Fruit fly (Drosophila melanogaster) whole organism, embryonic: ENCODE data around the gene jus.
A peak's percentile ranks its signal among the peaks of the same experiment; 100 is the strongest.

Experiments used
- Blimp-1 ChIP-seq: fragments of 200-800 bp; sonication (Bioruptor generic); optimal IDR thresholded peaks from 3 replicates; lab custom pipeline; 2018; ENCODE audit warnings: missing biosample characterization, missing genetic modification characterization, mild to moderate bottlenecking, moderate library complexity, missing genetic modification reagents
- BtbVII ChIP-seq: fragments of 200-800 bp; sonication (Bioruptor generic); optimal IDR thresholded peaks from 3 replicates; lab custom pipeline; 2017; ENCODE audit warnings: missing biosample characterization, mild to moderate bottlenecking, missing genetic modification characterization
- C15 ChIP-seq: fragments of 200-800 bp; sonication (Bioruptor generic); IDR thresholded peaks from 3 replicates; pipeline ENCODE4 v1.3.6; 2022; ENCODE audit warnings: missing biosample characterization, missing genetic modification characterization
- CG10267 ChIP-seq: fragments of 200-800 bp; sonication (Bioruptor generic); optimal IDR thresholded peaks from 2 replicates; lab custom pipeline; 2018; ENCODE audit warnings: missing biosample characterization, mild to moderate bottlenecking, missing genetic modification characterization, moderate library complexity
- CG10565 ChIP-seq: fragments of 200-800 bp; sonication (Bioruptor generic); optimal IDR thresholded peaks from 3 replicates; lab custom pipeline; 2016; ENCODE audit warnings: missing biosample characterization, mild to moderate bottlenecking, missing genetic modification characterization
- CG11247 ChIP-seq: fragments of 200-800 bp; sonication (Bioruptor generic); IDR thresholded peaks from 2 replicates; pipeline ENCODE4 v1.3.6; 2022; ENCODE audit warnings: missing biosample characterization, missing genetic modification characterization
- CG11398 ChIP-seq: fragments of 200-800 bp; sonication (Bioruptor generic); optimal IDR thresholded peaks from 2 replicates; lab custom pipeline; 2016; ENCODE audit warnings: missing biosample characterization, missing genetic modification characterization
- CG12769 ChIP-seq: fragments of 200-800 bp; sonication (Bioruptor generic); optimal IDR thresholded peaks from 2 replicates; lab custom pipeline; 2019; ENCODE audit warnings: missing biosample characterization, mild to moderate bottlenecking, missing genetic modification characterization, moderate library complexity
- CG13894 ChIP-seq: fragments of 200-800 bp; sonication (Bioruptor generic); optimal IDR thresholded peaks from 3 replicates; lab custom pipeline; 2018; ENCODE audit warnings: missing biosample characterization, mild to moderate bottlenecking, missing genetic modification characterization, moderate library complexity
- CG15601 ChIP-seq: fragments of 200-800 bp; sonication (Bioruptor generic); optimal IDR thresholded peaks from 3 replicates; lab custom pipeline; 2019; ENCODE audit warnings: missing biosample characterization, mild to moderate bottlenecking, missing genetic modification characterization, moderate library complexity
- CG17385 ChIP-seq: fragments of 200-800 bp; sonication (Bioruptor generic); optimal IDR thresholded peaks from 3 replicates; lab custom pipeline; 2018; ENCODE audit warnings: missing biosample characterization, mild to moderate bottlenecking, missing genetic modification characterization
- CG2199 ChIP-seq: fragments of 200-800 bp; sonication (Bioruptor generic); IDR thresholded peaks from 3 replicates; pipeline ENCODE4 v1.3.6; 2022; ENCODE audit warnings: missing biosample characterization, missing genetic modification characterization
- CG31224 ChIP-seq: fragments of 200-800 bp; sonication (Bioruptor generic); IDR thresholded peaks from 2 replicates; pipeline ENCODE4 v1.3.6; 2022; ENCODE audit warnings: missing biosample characterization, missing genetic modification characterization
- CG32767 ChIP-seq: fragments of 200-800 bp; sonication (Bioruptor generic); IDR thresholded peaks from 2 replicates; pipeline ENCODE4 v1.3.6; 2022; ENCODE audit warnings: missing biosample characterization, missing genetic modification characterization
- CG3407 ChIP-seq: fragments of 200-800 bp; sonication (Bioruptor generic); optimal IDR thresholded peaks from 2 replicates; lab custom pipeline; 2018; ENCODE audit warnings: missing biosample characterization, mild to moderate bottlenecking, missing genetic modification characterization
- CG34422 ChIP-seq: fragments of 200-800 bp; sonication (Bioruptor generic); IDR thresholded peaks from 3 replicates; pipeline ENCODE4 v1.3.6; 2022; ENCODE audit warnings: missing biosample characterization, missing genetic modification characterization
- CG4360 ChIP-seq: fragments of 200-800 bp; sonication (Bioruptor generic); IDR thresholded peaks from 2 replicates; pipeline ENCODE4 v1.3.6; 2022; ENCODE audit warnings: missing biosample characterization, missing genetic modification characterization
- CG4707 ChIP-seq: fragments of 200-800 bp; sonication (Bioruptor generic); optimal IDR thresholded peaks from 2 replicates; lab custom pipeline; 2018; ENCODE audit warnings: missing biosample characterization, mild to moderate bottlenecking, missing genetic modification characterization, moderate library complexity
- CG5245 ChIP-seq: fragments of 200-800 bp; sonication (Bioruptor generic); optimal IDR thresholded peaks from 3 replicates; lab custom pipeline; 2016; ENCODE audit warnings: missing biosample characterization, missing genetic modification characterization
- CG7987 ChIP-seq: fragments of 200-800 bp; sonication (Bioruptor generic); optimal IDR thresholded peaks from 2 replicates; lab custom pipeline; 2018; ENCODE audit warnings: missing biosample characterization, mild to moderate bottlenecking, missing genetic modification characterization, moderate library complexity
- CG8478 ChIP-seq: fragments of >200 bp; optimal IDR thresholded peaks from 2 replicates; lab custom pipeline; 2018
- CG8765 ChIP-seq: fragments of 200-800 bp; sonication (Bioruptor generic); IDR thresholded peaks from 2 replicates; pipeline ENCODE4 v1.3.6; 2022; ENCODE audit warnings: missing biosample characterization, missing genetic modification characterization
- Chrac-16 ChIP-seq: fragments of 200-800 bp; sonication (Bioruptor generic); optimal IDR thresholded peaks from 3 replicates; lab custom pipeline; 2016; ENCODE audit warnings: missing biosample characterization, missing genetic modification characterization
- D19B ChIP-seq: fragments of 200-800 bp; sonication (Bioruptor generic); optimal IDR thresholded peaks from 2 replicates; lab custom pipeline; 2017; ENCODE audit warnings: missing biosample characterization, mild to moderate bottlenecking, missing genetic modification characterization
- Dip2 ChIP-seq: fragments of 200-800 bp; sonication (Bioruptor generic); IDR thresholded peaks from 2 replicates; pipeline ENCODE4 v1.3.6; 2022; ENCODE audit warnings: missing biosample characterization, missing genetic modification characterization
- Drgx ChIP-seq: fragments of 200-800 bp; sonication (Bioruptor generic); IDR thresholded peaks from 2 replicates; pipeline ENCODE4 v1.3.6; 2022; ENCODE audit warnings: missing biosample characterization, missing genetic modification characterization
- HLH3B ChIP-seq: fragments of 200-800 bp; sonication (Bioruptor generic); IDR thresholded peaks from 2 replicates; pipeline ENCODE4 v1.3.6; 2022; ENCODE audit warnings: missing biosample characterization, missing genetic modification characterization
- Poxn ChIP-seq: fragments of 200-800 bp; sonication (Bioruptor generic); IDR thresholded peaks from 2 replicates; pipeline ENCODE4 v1.3.6; 2022; ENCODE audit warnings: missing biosample characterization, missing genetic modification characterization
- Trl ChIP-seq, 3 experiments: fragments of >200 bp in 2 of 3; fragments of 200-800 bp in 1 of 3; sonication (Bioruptor generic) in 1 of 3; optimal IDR thresholded peaks; 2 replicates in 1 of 3; 3 replicates in 2 of 3; lab custom pipeline; 2016 to 2017; ENCODE audit warnings: missing biosample characterization in 1 of 3, missing genetic modification characterization in 1 of 3
- cg ChIP-seq: fragments of 200-800 bp; sonication (Bioruptor generic); optimal IDR thresholded peaks from 3 replicates; lab custom pipeline; 2019; ENCODE audit warnings: missing biosample characterization, mild to moderate bottlenecking, missing genetic modification characterization, moderate library complexity
- chinmo ChIP-seq: fragments of 200-800 bp; sonication (Bioruptor generic); IDR thresholded peaks from 4 replicates; pipeline ENCODE4 v1.3.6; 2022; ENCODE audit warnings: missing biosample characterization, missing genetic modification characterization; ENCODE audit not compliant: partially characterized antibody
- corto ChIP-seq: fragments of 200-800 bp; sonication (Bioruptor generic); optimal IDR thresholded peaks from 2 replicates; lab custom pipeline; 2016; ENCODE audit warnings: missing biosample characterization, mild to moderate bottlenecking, missing genetic modification characterization, moderate library complexity
- en ChIP-seq: fragments of 200-800 bp; sonication (Bioruptor generic); optimal IDR thresholded peaks from 2 replicates; lab custom pipeline; 2016; ENCODE audit warnings: missing biosample characterization, missing genetic modification characterization
- gsb ChIP-seq: fragments of 200-800 bp; sonication (Bioruptor generic); IDR thresholded peaks from 2 replicates; pipeline ENCODE4 v1.3.6; 2022; ENCODE audit warnings: missing biosample characterization, missing genetic modification characterization
- hb ChIP-seq: fragments of 200-800 bp; sonication (Bioruptor generic); IDR thresholded peaks from 3 replicates; pipeline ENCODE4 v1.3.6; 2022; ENCODE audit warnings: missing biosample characterization, missing genetic modification characterization; ENCODE audit not compliant: partially characterized antibody
- inv ChIP-seq: fragments of 200-800 bp; sonication (Bioruptor generic); IDR thresholded peaks from 2 replicates; pipeline ENCODE4 v1.3.6; 2022; ENCODE audit warnings: missing biosample characterization, missing genetic modification characterization; ENCODE audit not compliant: partially characterized antibody
- jing ChIP-seq: fragments of 200-800 bp; sonication (Bioruptor generic); optimal IDR thresholded peaks from 2 replicates; lab custom pipeline; 2018; ENCODE audit warnings: missing biosample characterization, mild to moderate bottlenecking, missing genetic modification characterization
- kni ChIP-seq: fragments of 200-800 bp; sonication (Bioruptor generic); optimal IDR thresholded peaks from 3 replicates; lab custom pipeline; 2017; ENCODE audit warnings: mild to moderate bottlenecking, missing biosample characterization, missing genetic modification reagents, missing genetic modification characterization
- lilli ChIP-seq: fragments of 200-800 bp; sonication (Bioruptor generic); optimal IDR thresholded peaks from 3 replicates; lab custom pipeline; 2016; ENCODE audit warnings: missing biosample characterization, missing genetic modification characterization
- nau ChIP-seq: fragments of 200-800 bp; sonication (Bioruptor generic); optimal IDR thresholded peaks from 3 replicates; lab custom pipeline; 2017; ENCODE audit warnings: missing biosample characterization, mild to moderate bottlenecking, missing genetic modification characterization, missing genetic modification reagents
- nmo ChIP-seq: fragments of 200-800 bp; sonication (Bioruptor generic); optimal IDR thresholded peaks from 2 replicates; lab custom pipeline; 2018; ENCODE audit warnings: missing biosample characterization, mild to moderate bottlenecking, missing genetic modification characterization, moderate library complexity
- onecut ChIP-seq: fragments of 200-800 bp; sonication (Bioruptor generic); IDR thresholded peaks from 2 replicates; pipeline ENCODE4 v1.3.6; 2022; ENCODE audit warnings: missing biosample characterization, missing genetic modification characterization
- peb ChIP-seq: fragments of 200-800 bp; sonication (Bioruptor generic); IDR thresholded peaks from 2 replicates; pipeline ENCODE4 v1.3.6; 2022; ENCODE audit warnings: missing biosample characterization, missing genetic modification characterization
- pzg ChIP-seq: fragments of 200-800 bp; sonication (Bioruptor generic); optimal IDR thresholded peaks from 3 replicates; lab custom pipeline; 2018; ENCODE audit warnings: missing biosample characterization, mild to moderate bottlenecking, missing genetic modification characterization, moderate library complexity
- rib ChIP-seq: fragments of 200-800 bp; sonication (Bioruptor generic); IDR thresholded peaks from 2 replicates; pipeline ENCODE4 v1.3.6; 2022; ENCODE audit warnings: missing biosample characterization, missing genetic modification characterization
- sens ChIP-seq: fragments of 200-800 bp; sonication (Bioruptor generic); peaks from one replicate; lab custom pipeline; 2016; ENCODE audit warnings: missing biosample characterization, missing genetic modification characterization
- stwl ChIP-seq: fragments of 200-800 bp; sonication (Bioruptor generic); optimal IDR thresholded peaks from 3 replicates; lab custom pipeline; 2018; ENCODE audit warnings: missing biosample characterization, mild to moderate bottlenecking, missing genetic modification characterization, moderate library complexity

The jus gene

DNA sequence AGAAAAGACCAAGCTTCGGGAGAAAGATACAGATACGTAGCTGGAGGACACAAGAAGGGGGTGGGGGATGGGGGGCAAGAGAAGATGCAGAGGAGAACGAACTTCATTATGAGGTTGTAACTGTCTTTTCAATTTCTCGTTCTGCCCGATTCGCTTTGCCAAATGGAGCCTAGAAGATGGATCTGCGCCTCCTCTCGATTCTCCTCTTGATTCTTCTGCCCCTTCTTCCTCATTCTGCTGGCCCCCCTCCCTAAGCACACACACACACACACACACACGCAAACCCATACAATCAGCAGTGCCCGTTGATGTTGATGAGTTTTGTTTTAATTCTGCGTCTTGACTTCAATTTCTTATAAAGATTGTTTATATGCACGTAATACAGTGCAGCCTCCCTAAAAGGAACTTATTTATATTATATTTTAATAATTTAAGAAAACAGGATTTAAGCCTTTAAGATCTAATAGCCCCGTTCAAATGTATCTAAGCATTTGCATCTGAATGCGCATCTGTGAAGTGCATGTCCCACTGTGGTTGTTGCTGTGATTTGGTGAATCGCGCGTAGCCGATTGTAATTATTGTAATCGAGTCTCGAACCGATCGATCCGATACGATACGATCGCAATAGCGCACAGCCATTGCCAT lies 12.3 kb upstream of the jus start (continued):
- TF ChIP-seq Dip2 (GFP tag; lab: Robert Waterston, UW) (no peak), CG3407 (peak; percentile 5), peb (0 out of 2 replicates have a peak, but pooled peaks have one; percentile 44), lilli (peak; percentile 45), Blimp-1 (GFP tag; lab: Kevin White, UChicago) (peak; percentile 47), CG11247 (peak; percentile 47; the same call in 1 of the 2 replicates), kni (no peak), HLH3B (GFP tag; lab: Robert Waterston, UW) (peak; percentile 73; the same call in 1 of the 2 replicates), BtbVII (GFP tag; lab: Kevin White, UChicago) (peak; percentile 54), cg (GFP tag; lab: Kevin White, UChicago) (peak; percentile 54)
- TF ChIP-seq, all 482 proteins: peak for 240

DNA sequence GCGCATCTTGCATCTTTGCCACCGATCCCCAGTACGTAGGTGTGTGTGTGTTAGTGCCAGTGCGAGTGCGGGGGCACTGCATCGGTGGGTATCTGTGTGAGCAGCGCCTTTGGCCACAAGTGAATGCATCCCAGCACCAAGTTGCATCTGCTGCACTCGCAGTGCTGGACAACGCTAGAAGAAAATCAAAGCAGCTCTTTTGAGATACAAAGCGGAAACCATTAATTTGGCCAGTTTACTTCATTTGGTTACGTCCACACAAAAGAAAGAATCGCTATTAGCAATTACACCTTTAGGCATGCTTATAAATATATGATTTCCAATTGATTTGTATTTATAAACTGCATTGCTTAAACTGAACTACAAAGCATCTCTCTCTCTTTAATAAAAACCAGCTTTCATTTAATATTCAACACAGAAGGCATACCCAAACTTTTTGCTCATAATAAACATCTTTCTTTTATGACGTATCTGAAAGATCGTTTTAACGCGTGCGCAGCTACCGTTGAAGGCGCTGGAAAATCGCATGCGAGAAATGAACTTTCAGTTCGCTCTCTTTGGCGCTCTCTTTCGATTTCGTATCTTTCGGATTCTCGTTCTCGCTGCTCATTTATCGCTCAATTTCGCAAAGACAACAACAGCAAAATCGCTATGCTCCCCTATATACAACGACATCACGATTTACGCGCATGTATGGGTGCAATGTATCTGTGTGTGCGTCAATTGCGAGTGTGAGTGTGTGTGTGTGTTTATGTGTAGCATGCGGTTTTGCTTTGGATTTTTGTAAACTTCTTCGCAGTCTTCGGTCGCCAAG lies 11.6 kb upstream of the jus start:
- TF ChIP-seq stwl (tag; lab: Kevin White, UChicago) (peak; percentile 78), nau (GFP tag; lab: Kevin White, UChicago) (no peak), CG12769 (peak; percentile 13), inv (GFP tag; lab: Robert Waterston, UW) (no peak), cg (GFP tag; lab: Kevin White, UChicago) (peak; percentile 84), sens (GFP tag; lab: Kevin White, UChicago) (peak; percentile 77), CG13894 (tag; lab: Kevin White, UChicago) (no peak), CG10565 (GFP tag; lab: Kevin White, UChicago) (no peak), corto (no peak), CG4707 (GFP tag; lab: Kevin White, UChicago) (no peak), CG5245 (no peak), jing (GFP tag; lab: Kevin White, UChicago) (no peak), CG7987 (GFP tag; lab: Kevin White, UChicago) (no peak), CG3407 (no peak), pzg (GFP tag; lab: Kevin White, UChicago) (no peak), Drgx (GFP tag; lab: Robert Waterston, UW) (no peak), rib (GFP tag; lab: Robert Waterston, UW) (peak; percentile 22; the same call in 1 of the 2 replicates), CG8765 (no peak), Trl (optimal IDR thresholded peaks at IDR 0.05; lab: Kevin White, UChicago) (peak; percentile 41 to 77), Trl (GFP tag; optimal IDR thresholded peaks at IDR 0.05; lab: Kevin White, UChicago) (no peak), C15 (no peak), CG17385 (no peak), CG2199 (GFP tag; lab: Robert Waterston, UW) (0 out of 3 replicates have a peak, but pooled peaks have one; percentile 38), CG31224 (GFP tag; lab: Robert Waterston, UW) (no peak), CG8478 (lab: Kevin White, UChicago) (peak; percentile 16), Chrac-16 (no peak), CG15601 (tag; lab: Kevin White, UChicago) (no peak), CG34422 (no peak), nmo (GFP tag; lab: Kevin White, UChicago) (no peak), D19B (GFP tag; lab: Kevin White, UChicago) (no peak), Poxn (GFP tag; lab: Robert Waterston, UW) (no peak), CG11398 (GFP tag; lab: Kevin White, UChicago) (no peak), onecut (GFP tag; lab: Robert Waterston, UW) (no peak), en (no peak), CG4360 (GFP tag; lab: Robert Waterston, UW) (peak; percentile 60), CG10267 (tag; lab: Kevin White, UChicago) (peak; percentile 17), gsb (GFP tag; lab: Robert Waterston, UW) (no peak), CG32767 (GFP tag; lab: Robert Waterston, UW) (no peak), hb (GFP tag; lab: Robert Waterston, UW) (no peak), chinmo (peak; percentile 81; the same call in 3 of the 4 replicates)
